Worm (Caenorhabditis elegans) whole organism, L4/young adult: Measurements from ENCODE around the gene ilys-4.

Source experiments
- dao-5 ChIP-seq: sonication (generic microtip); optimal IDR thresholded peaks from 2 replicates; lab custom pipeline; 2016; ENCODE audit warnings: missing genotype, missing genetic modification characterization, moderate library complexity, missing compliant biosample characterization
- him-1 ChIP-seq: sonication (generic microtip); optimal IDR thresholded peaks from 2 replicates; lab custom pipeline; 2016; ENCODE audit warnings: missing genotype, missing genetic modification reagents, missing genetic modification characterization, missing compliant biosample characterization

ce11 chrIV:7924975-7925828 is 27.9 kb upstream of the ilys-4 start:
- TF ChIP-seq him-1 (tag; lab: Kevin White, UChicago) = no peak
- no peak for TF ChIP-seq dao-5
